Fruit fly (Drosophila melanogaster): ENCODE results near the gene Shab.
A peak's percentile ranks its signal among the peaks of the same experiment; 100 is the strongest.

Shab gene

dm6 chr3L:2909523-2910042 is 14.8 kb downstream of the Shab start:
- 0 out of 2 replicates have a peak, but pooled peaks have one; percentile 8 for TF ChIP-seq NFAT (GFP tag; IDR thresholded peaks at IDR 0.05)
- 0 out of 3 replicates have a peak, but pooled peaks have one; percentile 14 for TF ChIP-seq z (GFP tag; IDR thresholded peaks at IDR 0.05)
- TF ChIP-seq CG6175 (GFP tag; IDR thresholded peaks at IDR 0.05) = peak; percentile 63; the same call in 1 of the 3 replicates
- TF ChIP-seq CG2120 (GFP tag; optimal IDR thresholded peaks at IDR 0.05) = no peak
- TF ChIP-seq en (GFP tag; optimal IDR thresholded peaks at IDR 0.05) = no peak
- TF ChIP-seq sr (GFP tag; IDR thresholded peaks at IDR 0.05) = peak; percentile 99
- peak; percentile 1 for TF ChIP-seq CG12769 (tag; optimal IDR thresholded peaks at IDR 0.05)
- no peak for TF ChIP-seq ewg (GFP tag; optimal IDR thresholded peaks at IDR 0.05)
- peak; percentile 60 for TF ChIP-seq sd (tag; optimal IDR thresholded peaks at IDR 0.05)
- no peak for TF ChIP-seq CG2889 (GFP tag; IDR thresholded peaks at IDR 0.05)
- TF ChIP-seq crol (GFP tag; IDR thresholded peaks at IDR 0.05) = 0 out of 2 replicates have a peak, but pooled peaks have one; percentile 60
- 0 out of 4 replicates have a peak, but pooled peaks have one; percentile 54 for TF ChIP-seq chinmo (GFP tag; IDR thresholded peaks at IDR 0.05; ENCODE audit: partially characterized antibody)
- TF ChIP-seq so (GFP tag; IDR thresholded peaks at IDR 0.05) = peak; percentile 21; the same call in 1 of the 3 replicates
- TF ChIP-seq CG10543 (GFP tag; optimal IDR thresholded peaks at IDR 0.05) = peak; percentile 22
- no peak for TF ChIP-seq luna (GFP tag; optimal IDR thresholded peaks at IDR 0.05)

DNA sequence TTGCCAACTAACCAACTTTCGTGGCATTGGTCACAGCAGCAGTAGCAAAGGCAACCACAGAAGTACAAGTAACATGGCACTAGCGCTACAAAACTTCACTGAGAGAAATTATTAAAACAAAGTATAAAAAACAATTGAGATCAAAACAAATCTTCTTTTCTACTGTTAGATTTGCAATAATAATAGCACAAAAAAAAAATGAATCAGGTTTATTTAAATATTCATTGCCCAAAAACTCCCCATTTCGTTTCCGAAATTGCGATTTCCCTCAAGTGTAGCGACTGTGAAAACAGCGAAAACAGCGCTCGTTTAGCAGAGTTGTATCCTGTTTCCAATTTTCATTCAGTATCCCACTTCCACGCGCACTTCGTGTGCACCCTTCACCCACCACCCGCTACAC is 18.5 kb downstream of the Shab start:
- no peak for TF ChIP-seq sima (GFP tag; optimal IDR thresholded peaks at IDR 0.05)
- TF ChIP-seq dm (GFP tag; optimal IDR thresholded peaks at IDR 0.05) = no peak
- TF ChIP-seq Usf (GFP tag; optimal IDR thresholded peaks at IDR 0.05) = no peak
- TF ChIP-seq Elba2 (GFP tag; optimal IDR thresholded peaks at IDR 0.05) = no peak
- TF ChIP-seq lov (optimal IDR thresholded peaks at IDR 0.05) = no peak
- TF ChIP-seq lov (GFP tag; IDR thresholded peaks at IDR 0.05) = no peak
- peak; percentile 40 for TF ChIP-seq CG12659 (GFP tag; optimal IDR thresholded peaks at IDR 0.05)
- no peak for TF ChIP-seq CG11560 (tag; IDR thresholded peaks at IDR 0.05)
- no peak for TF ChIP-seq CG8089 (GFP tag; optimal IDR thresholded peaks at IDR 0.05)
- TF ChIP-seq toy (GFP tag; IDR thresholded peaks at IDR 0.05) = no peak
- no peak for TF ChIP-seq otp (GFP tag; IDR thresholded peaks at IDR 0.05)
- TF ChIP-seq exex (tag; optimal IDR thresholded peaks at IDR 0.05) = no peak
- TF ChIP-seq CG4730 (GFP tag; IDR thresholded peaks at IDR 0.05) = no peak
- TF ChIP-seq Adf1 (GFP tag; IDR thresholded peaks at IDR 0.05) = no peak
- no peak for TF ChIP-seq zen2 (GFP tag; IDR thresholded peaks at IDR 0.05; ENCODE audit: partially characterized antibody)
- peak; percentile 35 for TF ChIP-seq ind (GFP tag; optimal IDR thresholded peaks at IDR 0.05)
- TF ChIP-seq Lpt (GFP tag; optimal IDR thresholded peaks at IDR 0.05) = no peak
- no peak for TF ChIP-seq CG2889 (GFP tag; IDR thresholded peaks at IDR 0.05)
- no peak for TF ChIP-seq Sry-δ (GFP tag; optimal IDR thresholded peaks at IDR 0.05)
- TF ChIP-seq ash1 (GFP tag; optimal IDR thresholded peaks at IDR 0.05) = no peak
- TF ChIP-seq psq (GFP tag; optimal IDR thresholded peaks at IDR 0.05) = no peak
- 0 out of 2 replicates have a peak, but pooled peaks have one; percentile 21 for TF ChIP-seq Awh (GFP tag; IDR thresholded peaks at IDR 0.05)
- no peak for TF ChIP-seq CG18476 (GFP tag; optimal IDR thresholded peaks at IDR 0.05)
- TF ChIP-seq CG9876 (GFP tag; optimal IDR thresholded peaks at IDR 0.05) = no peak
- no peak for TF ChIP-seq CG7963 (GFP tag; IDR thresholded peaks at IDR 0.05; ENCODE audit: partially characterized antibody)
- no peak for TF ChIP-seq hth (optimal IDR thresholded peaks at IDR 0.05)
- no peak for TF ChIP-seq CG3847 (GFP tag; IDR thresholded peaks at IDR 0.05)
- peak; percentile 32 for TF ChIP-seq CG13424 (tag; optimal IDR thresholded peaks at IDR 0.05)
- no peak for TF ChIP-seq ro (GFP tag; IDR thresholded peaks at IDR 0.05)
- peak; percentile 62 for TF ChIP-seq Ptx1 (GFP tag; IDR thresholded peaks at IDR 0.05)
- no peak for TF ChIP-seq fu2 (GFP tag; optimal IDR thresholded peaks at IDR 0.05)
- TF ChIP-seq Fer2 (tag; optimal IDR thresholded peaks at IDR 0.05) = no peak
- no peak for TF ChIP-seq CG17186 (GFP tag; optimal IDR thresholded peaks at IDR 0.05)
- peak; percentile 65 for TF ChIP-seq slbo (GFP tag; IDR thresholded peaks at IDR 0.05)
- TF ChIP-seq dimm (GFP tag; IDR thresholded peaks at IDR 0.05) = no peak
- TF ChIP-seq CG10366 (GFP tag; IDR thresholded peaks at IDR 0.05) = 0 out of 2 replicates have a peak, but pooled peaks have one; percentile 29
- no peak for TF ChIP-seq vvl (GFP tag; IDR thresholded peaks at IDR 0.05)
- peak; percentile 38; the same call in 1 of the 2 replicates for TF ChIP-seq CG31441 (GFP tag; IDR thresholded peaks at IDR 0.05)

Measured in whole organism, embryonic.